Worm (Caenorhabditis elegans) whole organism, midembryonic: ENCODE data around the gene spp-30.

Experiments used
- T22C8.4 ChIP-seq: fragments of 200-800 bp; sonication (Bioruptor generic); IDR thresholded peaks from 2 replicates; pipeline ENCODE4 v1.3.6; 2022; ENCODE audit warnings: missing genetic modification characterization, missing compliant biosample characterization
- cog-1 ChIP-seq: sonication (generic microtip); optimal IDR thresholded peaks from 2 replicates; lab custom pipeline; 2016; ENCODE audit warnings: missing genetic modification characterization, missing compliant biosample characterization
- ref-1 ChIP-seq: fragments of 200-800 bp; sonication (Bioruptor generic); conservative IDR thresholded peaks from 2 replicates; pipeline ENCODE4 v1.3.6; 2022; ENCODE audit warnings: missing genetic modification reagents, missing genetic modification characterization, missing compliant biosample characterization

DNA sequence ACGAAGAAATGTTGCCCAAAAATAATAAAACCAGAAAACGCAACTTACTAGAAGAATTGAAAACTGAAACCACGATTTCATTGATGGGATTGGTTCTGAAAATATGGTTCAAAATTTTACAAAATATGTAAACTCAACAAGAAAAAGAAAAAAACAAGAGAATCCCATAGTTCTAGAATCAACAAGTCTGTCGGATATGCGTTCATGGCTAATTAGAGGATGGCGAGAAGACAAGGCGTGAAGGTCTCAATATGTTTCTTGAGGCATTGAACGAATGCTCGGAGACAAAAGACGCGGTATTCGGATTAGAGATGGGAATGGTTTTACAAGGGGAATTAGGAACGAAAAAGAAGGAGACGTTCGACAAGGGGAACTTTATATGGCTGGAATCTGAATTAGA lies 22.3 kb upstream of the spp-30 start, which contains the start of gene cutl-11:
- TF ChIP-seq cog-1 (tag; lab: Kevin White, UChicago) (no peak), T22C8.4 (GFP tag; lab: Robert Waterston, UW) (no peak), ref-1 (GFP tag; lab: Robert Waterston, UW) (no peak)
